Fruit fly (Drosophila melanogaster): ENCODE measurements around the gene primo-1.

The primo-1 gene

dm6 chr3R:13693753-13694152, 17.9 kb downstream of the primo-1 start, which contains the start of gene CG14367:
Gene CG14367 (plus strand): TSS chr3R:13694053.
- TF ChIP-seq EcR (GFP tag; optimal IDR thresholded peaks at IDR 0.05) (no peak), psq (optimal IDR thresholded peaks at IDR 0.05) (no peak)

DNA sequence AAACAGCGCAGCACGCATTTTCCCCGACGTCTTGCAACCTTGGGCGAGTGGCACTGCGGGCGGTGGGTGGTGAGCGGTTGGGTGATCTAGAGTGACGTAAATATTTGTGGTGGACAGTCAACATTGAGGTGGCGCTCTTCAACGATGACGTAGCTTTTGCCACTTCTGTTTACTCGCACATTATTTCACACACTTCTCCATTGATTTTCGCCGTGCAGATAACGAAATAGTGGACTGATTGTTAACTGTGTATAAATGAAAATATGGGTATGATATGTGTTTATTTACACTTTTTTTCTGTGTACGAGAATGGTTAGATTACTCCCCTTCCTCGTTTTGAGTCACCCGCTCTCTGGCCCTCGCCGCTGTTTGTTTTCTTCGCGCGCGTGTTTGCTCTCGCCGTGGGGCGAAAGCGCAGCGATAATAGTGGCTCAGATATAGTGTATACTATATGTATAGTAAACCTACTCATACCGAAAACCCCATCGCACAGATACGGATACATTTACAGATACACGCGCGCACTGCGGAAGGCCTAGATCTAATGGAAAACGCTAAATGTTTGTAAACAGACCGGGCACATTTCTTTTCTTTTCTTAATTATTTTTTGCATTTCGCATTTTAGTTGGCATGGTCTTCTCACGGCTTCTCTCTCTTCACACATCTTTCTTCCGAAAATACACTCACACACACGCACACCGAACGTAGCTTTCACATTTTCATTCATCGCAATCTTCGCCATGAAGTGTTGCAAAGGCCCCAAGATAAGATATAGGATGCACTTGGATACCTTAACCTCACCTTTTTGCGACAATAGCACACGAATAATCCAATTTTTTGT, 25.0 kb downstream of the primo-1 start, which contains the start of gene omd:
omd (minus strand) TSS at position 840 of the 841 bp plus-strand sequence.
- TF ChIP-seq pan (optimal IDR thresholded peaks at IDR 0.05) (no peak), EcR (GFP tag; optimal IDR thresholded peaks at IDR 0.05) (no peak), psq (optimal IDR thresholded peaks at IDR 0.05) (no peak)

DNA sequence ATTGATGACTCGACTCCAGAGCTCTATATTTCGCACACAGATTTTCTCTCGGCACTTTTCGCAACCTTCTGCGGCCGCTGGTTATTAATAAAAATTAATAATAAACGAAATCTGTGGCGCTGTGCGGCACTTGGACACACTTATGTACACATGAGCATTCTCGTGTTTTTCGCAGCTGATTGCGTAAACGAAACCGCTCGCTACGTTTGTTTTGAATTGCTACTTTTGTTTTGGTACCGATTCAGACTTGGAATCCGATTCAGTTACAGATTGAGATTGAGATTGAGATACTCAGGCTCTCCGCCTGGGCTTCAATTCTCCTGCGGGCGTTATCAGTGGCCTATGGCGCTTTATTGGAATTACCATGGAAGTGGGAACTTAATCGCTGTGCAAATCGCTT, 25.7 kb downstream of the primo-1 start:
- TF ChIP-seq EcR (GFP tag; optimal IDR thresholded peaks at IDR 0.05) (no peak), pan (optimal IDR thresholded peaks at IDR 0.05) (no peak), psq (optimal IDR thresholded peaks at IDR 0.05) (no peak)

- TF ChIP-seq psq (optimal IDR thresholded peaks at IDR 0.05) (peak; percentile 44), Dll (optimal IDR thresholded peaks at IDR 0.05) (no peak), CG8478 (optimal IDR thresholded peaks at IDR 0.05) (no peak), usp (GFP tag; optimal IDR thresholded peaks at IDR 0.05) (no peak)
Observed at dm6 chr3R:13684569-13685402, 26.8 kb downstream of the primo-1 start.

- TF ChIP-seq psq (optimal IDR thresholded peaks at IDR 0.05) (no peak), pan (optimal IDR thresholded peaks at IDR 0.05) (no peak), Dll (optimal IDR thresholded peaks at IDR 0.05) (peak; percentile 94), usp (GFP tag; optimal IDR thresholded peaks at IDR 0.05) (no peak), EcR (GFP tag; optimal IDR thresholded peaks at IDR 0.05) (no peak), CG8478 (optimal IDR thresholded peaks at IDR 0.05) (peak; percentile 7)
Observed at dm6 chr3R:13683624-13684568, 27.7 kb downstream of the primo-1 start, which contains the start of gene flfl. Gene flfl (plus strand): TSS chr3R:13683921.

DNA sequence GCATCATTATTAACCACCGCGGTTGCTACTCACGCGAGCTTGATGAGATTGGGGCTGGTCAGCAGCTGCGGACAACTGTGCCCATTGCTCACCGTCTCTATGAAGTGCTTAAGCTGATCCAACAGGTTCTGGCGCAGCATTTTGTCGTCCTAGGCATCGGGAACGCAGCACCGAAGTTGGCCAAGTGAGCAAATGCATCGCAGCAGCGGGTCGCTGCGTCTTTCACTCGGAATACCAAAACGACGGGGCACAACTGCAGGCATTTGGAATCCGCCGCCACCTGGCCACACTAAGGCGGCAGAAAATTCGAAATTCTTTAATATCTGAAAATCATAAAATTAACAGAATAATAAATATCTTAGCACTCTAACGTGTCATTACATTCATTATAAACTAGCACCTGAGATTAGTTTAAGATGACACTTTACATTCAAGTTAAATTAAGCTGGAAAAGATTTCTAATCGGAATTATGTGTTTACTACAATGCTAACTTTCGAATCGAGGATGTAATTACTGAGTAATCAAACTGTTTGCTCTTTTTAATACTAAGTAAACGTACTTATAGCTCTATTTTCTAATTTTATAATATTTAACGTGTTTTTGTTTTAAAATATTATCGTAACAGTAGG, 28.5 kb downstream of the primo-1 start:
- TF ChIP-seq CG8478 (optimal IDR thresholded peaks at IDR 0.05) = no peak
- TF ChIP-seq Dll (optimal IDR thresholded peaks at IDR 0.05) = no peak
- TF ChIP-seq pan (optimal IDR thresholded peaks at IDR 0.05) = no peak
- TF ChIP-seq usp (GFP tag; optimal IDR thresholded peaks at IDR 0.05) = no peak
- no peak for TF ChIP-seq EcR (GFP tag; optimal IDR thresholded peaks at IDR 0.05)
- no peak for TF ChIP-seq psq (optimal IDR thresholded peaks at IDR 0.05)

DNA sequence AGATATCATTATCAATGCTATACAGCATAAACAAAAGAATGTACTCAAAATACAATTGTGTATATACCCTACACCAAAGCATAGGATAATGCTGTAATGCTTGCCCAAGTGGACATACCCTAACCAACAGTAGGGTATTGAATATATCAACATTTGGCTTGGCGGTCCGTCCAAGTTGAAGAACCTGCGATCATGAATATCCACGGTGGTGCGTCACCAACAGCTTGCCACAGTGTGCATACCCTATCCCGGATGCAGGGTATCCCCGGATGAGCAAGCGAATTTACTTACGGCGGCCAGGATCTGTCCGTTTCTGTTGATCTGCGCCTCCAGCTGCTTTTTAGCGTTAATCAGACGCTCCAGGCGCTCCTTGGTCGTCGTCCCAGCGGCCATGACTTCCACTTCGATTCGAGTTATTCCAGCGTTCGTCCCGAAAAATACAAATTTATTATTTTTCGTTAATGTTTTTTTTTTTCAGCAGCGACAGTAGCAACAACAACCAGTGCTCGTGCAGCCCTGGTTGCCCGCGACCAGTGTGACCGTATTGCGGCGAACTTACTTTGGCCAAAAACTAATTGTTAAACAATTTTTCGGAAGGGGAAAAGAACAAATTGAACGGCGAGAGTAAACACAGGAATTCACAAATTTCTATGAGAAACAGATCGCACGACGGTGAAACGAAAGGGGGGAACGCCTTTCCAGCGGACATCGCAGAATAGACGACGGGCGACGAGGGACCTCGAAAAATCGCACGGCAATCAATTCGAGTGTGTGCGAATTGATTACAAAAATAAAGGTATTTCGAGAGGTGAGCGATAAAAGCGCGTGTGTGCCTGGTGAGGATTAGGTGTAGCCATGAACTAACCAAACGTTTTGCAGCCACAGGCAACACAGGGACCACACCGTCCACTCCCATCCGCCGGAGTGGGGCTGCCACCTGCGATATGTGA, 35.2 kb downstream of the primo-1 start, which contains the start of the genes Lkb1 and CG9588:
Lkb1 (plus strand) TSS at position 413 of the 950 bp plus-strand sequence.
CG9588 (minus strand) TSS at position 545 of the 950 bp plus-strand sequence.
- TF ChIP-seq EcR (GFP tag; optimal IDR thresholded peaks at IDR 0.05) = no peak
- no peak for TF ChIP-seq CG8478 (optimal IDR thresholded peaks at IDR 0.05)
- TF ChIP-seq usp (GFP tag; optimal IDR thresholded peaks at IDR 0.05) = no peak
- no peak for TF ChIP-seq Dll (optimal IDR thresholded peaks at IDR 0.05)
- TF ChIP-seq psq (optimal IDR thresholded peaks at IDR 0.05) = no peak
- no peak for TF ChIP-seq pan (optimal IDR thresholded peaks at IDR 0.05)

DNA sequence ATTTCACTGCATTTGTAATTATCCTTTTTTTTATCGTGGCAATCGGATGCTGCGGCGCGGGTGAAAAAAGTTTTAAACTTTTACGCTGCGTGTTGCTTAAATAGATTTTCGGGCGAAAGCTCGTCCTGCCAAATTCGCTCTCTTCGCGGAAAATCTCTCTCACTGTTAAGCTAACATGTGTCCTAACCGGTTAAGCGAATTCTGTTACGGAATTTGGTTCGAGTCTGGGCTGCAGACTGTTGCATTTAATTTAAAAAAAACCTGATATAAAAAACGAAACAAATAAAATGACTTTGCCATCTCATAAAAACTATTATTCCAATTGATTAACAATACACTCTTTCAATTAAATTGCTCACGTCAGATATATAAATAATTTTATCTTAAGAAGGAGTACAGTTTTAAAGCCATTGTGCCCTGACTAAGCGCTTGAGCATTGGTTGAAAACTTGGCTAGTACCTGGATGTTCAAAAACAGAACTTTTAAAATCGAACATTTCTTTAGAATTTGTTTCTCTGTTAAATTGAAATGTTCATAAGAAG, 37.1 kb downstream of the primo-1 start, which contains the start of gene Task6:
Task6 (minus strand) TSS at position 51 of the 542 bp plus-strand sequence.
- TF ChIP-seq CG8478 (optimal IDR thresholded peaks at IDR 0.05) = no peak
- TF ChIP-seq EcR (GFP tag; optimal IDR thresholded peaks at IDR 0.05) = no peak
- TF ChIP-seq pan (optimal IDR thresholded peaks at IDR 0.05) = no peak
- no peak for TF ChIP-seq Dll (optimal IDR thresholded peaks at IDR 0.05)
- TF ChIP-seq usp (GFP tag; optimal IDR thresholded peaks at IDR 0.05) = no peak
- TF ChIP-seq psq (optimal IDR thresholded peaks at IDR 0.05) = no peak

- no peak for TF ChIP-seq usp (GFP tag; optimal IDR thresholded peaks at IDR 0.05)
- no peak for TF ChIP-seq CG8478 (optimal IDR thresholded peaks at IDR 0.05)
- no peak for TF ChIP-seq pan (optimal IDR thresholded peaks at IDR 0.05)
- no peak for TF ChIP-seq Dll (optimal IDR thresholded peaks at IDR 0.05)
- TF ChIP-seq psq (optimal IDR thresholded peaks at IDR 0.05) = no peak
- TF ChIP-seq EcR (GFP tag; optimal IDR thresholded peaks at IDR 0.05) = no peak
Observed at dm6 chr3R:13672898-13673297, 38.7 kb downstream of the primo-1 start.

dm6 chr3R:13665992-13666391, 45.6 kb downstream of the primo-1 start:
- no peak for TF ChIP-seq Dll (optimal IDR thresholded peaks at IDR 0.05)
- TF ChIP-seq CG8478 (optimal IDR thresholded peaks at IDR 0.05) = no peak
- no peak for TF ChIP-seq EcR (GFP tag; optimal IDR thresholded peaks at IDR 0.05)
- no peak for TF ChIP-seq psq (optimal IDR thresholded peaks at IDR 0.05)
- TF ChIP-seq pan (optimal IDR thresholded peaks at IDR 0.05) = no peak
- no peak for TF ChIP-seq usp (GFP tag; optimal IDR thresholded peaks at IDR 0.05)
